Worm (Caenorhabditis elegans) whole organism, L2 larva: ENCODE data around the gene C24B9.3.

Experiments used
- C34F6.9 ChIP-seq: fragments of 150-350 bp; optimal IDR thresholded peaks from 2 replicates; lab custom pipeline; 2014; ENCODE audit warnings: missing biosample characterization, missing genetic modification characterization
- F13H6.1 ChIP-seq: sonication (generic microtip); optimal IDR thresholded peaks from 2 replicates; lab custom pipeline; 2016; ENCODE audit warnings: missing genetic modification characterization, missing compliant biosample characterization
- ZK546.5 ChIP-seq: sonication (generic microtip); optimal IDR thresholded peaks from 2 replicates; lab custom pipeline; 2017; ENCODE audit warnings: missing biosample characterization, missing genetic modification characterization
- ama-1 ChIP-seq: fragments of 150-350 bp; optimal IDR thresholded peaks from 2 replicates; lab custom pipeline; 2018; ENCODE audit warnings: inconsistent platforms
- blmp-1 ChIP-seq: sonication (generic microtip); optimal IDR thresholded peaks from 2 replicates; lab custom pipeline; 2017; ENCODE audit warnings: missing genetic modification characterization, mild to moderate bottlenecking, missing compliant biosample characterization, antibody characterized with exemption, moderate library complexity; ENCODE audit not compliant: insufficient read depth
- crh-2 ChIP-seq: sonication (generic microtip); optimal IDR thresholded peaks from 2 replicates; lab custom pipeline; 2017; ENCODE audit warnings: missing biosample characterization, missing genetic modification characterization
- dmd-4 ChIP-seq: sonication (generic microtip); optimal IDR thresholded peaks from 2 replicates; lab custom pipeline; 2017; ENCODE audit warnings: missing biosample characterization, missing genetic modification characterization
- egl-27 ChIP-seq: sonication (generic microtip); optimal IDR thresholded peaks from 3 replicates; lab custom pipeline; 2017; ENCODE audit warnings: missing biosample characterization, missing genetic modification reagents, missing genetic modification characterization
- fos-1 ChIP-seq: fragments of 150-350 bp; optimal IDR thresholded peaks from 2 replicates; lab custom pipeline; 2014; ENCODE audit warnings: missing biosample characterization, missing genetic modification characterization
- gmeb-1 ChIP-seq: fragments of 150-350 bp; optimal IDR thresholded peaks from 2 replicates; lab custom pipeline; 2014; ENCODE audit warnings: missing biosample characterization, missing genetic modification characterization
- lin-13 ChIP-seq: fragments of 150-350 bp; optimal IDR thresholded peaks from 2 replicates; lab custom pipeline; 2014; ENCODE audit warnings: missing biosample characterization, missing genetic modification reagents, missing genetic modification characterization
- lsy-2 ChIP-seq, 2 experiments: fragments of 150-350 bp in 1 of 2; sonication (generic microtip) in 1 of 2; optimal IDR thresholded peaks; 2 replicates each; lab custom pipeline; 2014 to 2017; ENCODE audit warnings: missing biosample characterization in 2 of 2, missing genetic modification characterization in 2 of 2
- mdl-1 ChIP-seq, 2 experiments: fragments of 150-350 bp in 1 of 2; sonication (generic microtip) in 1 of 2; optimal IDR thresholded peaks; 2 replicates each; lab custom pipeline; 2017; ENCODE audit warnings: missing biosample characterization in 2 of 2, missing genetic modification characterization in 2 of 2
- nhr-11 ChIP-seq: fragments of 150-350 bp; optimal IDR thresholded peaks from 2 replicates; lab custom pipeline; 2014; ENCODE audit warnings: missing biosample characterization, missing genetic modification characterization
- nhr-129 ChIP-seq: fragments of 150-350 bp; optimal IDR thresholded peaks from 2 replicates; lab custom pipeline; 2014; ENCODE audit warnings: missing biosample characterization, missing genetic modification characterization
- nhr-21 ChIP-seq: fragments of 150-350 bp; optimal IDR thresholded peaks from 2 replicates; lab custom pipeline; 2014; ENCODE audit warnings: missing biosample characterization, missing genetic modification characterization
- nhr-23 ChIP-seq: fragments of 150-350 bp; optimal IDR thresholded peaks from 2 replicates; lab custom pipeline; 2014; ENCODE audit warnings: missing biosample characterization, missing genetic modification reagents, missing genetic modification characterization
- nhr-237 ChIP-seq: fragments of 150-350 bp; optimal IDR thresholded peaks from 2 replicates; lab custom pipeline; 2014; ENCODE audit warnings: missing biosample characterization, missing genetic modification characterization
- nhr-25 ChIP-seq: fragments of 150-350 bp; sonication (generic microtip); optimal IDR thresholded peaks from 3 replicates; lab custom pipeline; 2014; ENCODE audit warnings: missing biosample characterization, missing genetic modification characterization
- nhr-6 ChIP-seq: fragments of 150-350 bp; optimal IDR thresholded peaks from 2 replicates; lab custom pipeline; 2014; ENCODE audit warnings: missing biosample characterization, missing genetic modification characterization
- peb-1 ChIP-seq: fragments of 150-350 bp; optimal IDR thresholded peaks from 2 replicates; lab custom pipeline; 2014; ENCODE audit warnings: missing biosample characterization, missing genetic modification characterization
- sma-3 ChIP-seq: sonication (generic microtip); optimal IDR thresholded peaks from 2 replicates; lab custom pipeline; 2016; ENCODE audit warnings: missing genetic modification reagents, missing genetic modification characterization, missing compliant biosample characterization
- sma-9 ChIP-seq, 2 experiments: fragments of 150-350 bp in 1 of 2; sonication (generic microtip) in 1 of 2; optimal IDR thresholded peaks; 2 replicates each; lab custom pipeline; 2014 to 2016; ENCODE audit warnings: missing genetic modification characterization in 2 of 2, mild to moderate bottlenecking in 1 of 2, missing biosample characterization in 1 of 2, missing compliant biosample characterization in 1 of 2, missing genetic modification reagents in 1 of 2, moderate library complexity in 1 of 2
- unc-39 ChIP-seq: fragments of 150-350 bp; optimal IDR thresholded peaks from 2 replicates; lab custom pipeline; 2014; ENCODE audit warnings: missing biosample characterization, missing genetic modification characterization
- unc-55 ChIP-seq: fragments of 150-350 bp; sonication (generic microtip); optimal IDR thresholded peaks from 3 replicates; lab custom pipeline; 2014; ENCODE audit warnings: missing biosample characterization, missing genetic modification reagents, missing genetic modification characterization
- unc-62 ChIP-seq: fragments of 150-350 bp; optimal IDR thresholded peaks from 2 replicates; lab custom pipeline; 2014; ENCODE audit warnings: missing biosample characterization, missing genetic modification reagents, missing genetic modification characterization
- ztf-1 ChIP-seq: fragments of 200-800 bp; sonication (Bioruptor generic); conservative IDR thresholded peaks from 2 replicates; pipeline ENCODE4 v1.3.6; 2022; ENCODE audit warnings: missing genetic modification characterization, missing compliant biosample characterization
- ztf-11 ChIP-seq: sonication (generic microtip); optimal IDR thresholded peaks from 2 replicates; lab custom pipeline; 2017; ENCODE audit warnings: missing biosample characterization, missing genetic modification characterization
- ztf-4 ChIP-seq: fragments of 150-350 bp; optimal IDR thresholded peaks from 2 replicates; lab custom pipeline; 2014; ENCODE audit warnings: missing biosample characterization, missing genetic modification characterization

Gene C24B9.3

DNA sequence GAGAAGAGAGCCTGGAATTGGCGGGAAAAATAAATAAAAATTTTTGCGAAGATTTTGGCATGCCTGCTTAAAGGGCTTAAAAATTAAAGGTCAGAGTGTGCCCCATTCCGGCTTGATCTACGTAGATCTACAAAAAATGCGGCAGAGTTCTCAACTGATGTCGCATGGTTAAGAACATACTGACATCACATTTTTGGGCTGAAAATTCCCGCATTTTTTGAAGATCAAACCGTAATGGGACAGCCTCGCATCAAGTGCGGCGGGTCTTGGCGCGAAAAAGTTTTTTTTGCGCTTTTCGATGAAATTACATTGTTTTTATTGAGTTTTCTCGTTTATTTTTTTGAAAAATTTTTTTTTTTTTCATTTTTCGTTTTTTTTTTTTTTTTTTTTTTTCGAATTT is 20.5 kb downstream of the C24B9.3 start:
- TF ChIP-seq peb-1 (tag; lab: Kevin White, UChicago) (no peak), blmp-1 (tag; lab: Kevin White, UChicago) (no peak), egl-27 (tag; lab: Kevin White, UChicago) (no peak), ama-1 (lab: Kevin White, UChicago) (no peak)

DNA sequence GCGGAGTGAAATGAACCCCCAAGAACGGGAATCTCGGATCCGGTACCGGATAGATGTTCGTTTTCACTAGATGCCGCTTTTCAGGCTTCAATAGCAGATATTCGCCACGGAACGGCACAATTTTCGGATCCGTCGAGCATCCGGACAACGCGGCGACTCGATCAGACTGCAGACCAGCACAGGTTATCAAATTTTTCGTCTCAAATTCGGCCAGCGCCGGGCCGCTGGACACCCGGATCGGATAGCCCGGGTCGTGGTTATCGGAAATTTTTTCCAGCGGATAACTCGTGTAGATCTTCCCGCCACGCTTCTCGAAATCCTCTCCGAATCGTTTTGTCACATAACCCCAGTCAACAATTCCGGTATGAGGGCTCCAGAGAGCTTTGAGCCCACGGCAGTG is 20.9 kb downstream of the C24B9.3 start:
- TF ChIP-seq mdl-1 (tag; optimal IDR thresholded peaks at IDR 0.05; lab: Kevin White, UChicago): no peak
- TF ChIP-seq crh-2 (tag; lab: Kevin White, UChicago): no peak
- no peak for TF ChIP-seq sma-3 (GFP tag; lab: Kevin White, UChicago)
- TF ChIP-seq nhr-129 (tag; lab: Kevin White, UChicago): no peak

DNA sequence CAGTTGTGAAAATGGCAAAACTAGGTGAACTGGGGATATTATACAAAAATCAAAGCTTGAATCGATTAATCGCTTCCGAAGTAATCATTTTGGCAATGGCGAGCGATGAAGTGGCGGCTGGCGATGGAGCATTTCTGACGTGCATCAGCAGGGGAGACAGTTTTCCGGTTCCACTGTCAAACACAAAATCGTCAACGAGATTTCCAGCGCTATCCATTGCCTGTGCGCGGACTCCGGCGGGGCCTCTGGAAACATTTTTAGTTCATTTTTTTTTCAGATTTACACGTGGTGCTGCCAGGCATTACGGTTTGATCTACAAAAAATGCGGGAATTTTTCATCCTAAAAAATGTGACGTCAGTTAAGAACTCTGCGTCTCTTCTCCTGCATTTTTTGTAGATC is 22.8 kb downstream of the C24B9.3 start:
- TF ChIP-seq mdl-1 (tag; optimal IDR thresholded peaks at IDR 0.05; lab: Kevin White, UChicago): no peak
- TF ChIP-seq nhr-23 (tag; lab: Kevin White, UChicago): no peak

DNA sequence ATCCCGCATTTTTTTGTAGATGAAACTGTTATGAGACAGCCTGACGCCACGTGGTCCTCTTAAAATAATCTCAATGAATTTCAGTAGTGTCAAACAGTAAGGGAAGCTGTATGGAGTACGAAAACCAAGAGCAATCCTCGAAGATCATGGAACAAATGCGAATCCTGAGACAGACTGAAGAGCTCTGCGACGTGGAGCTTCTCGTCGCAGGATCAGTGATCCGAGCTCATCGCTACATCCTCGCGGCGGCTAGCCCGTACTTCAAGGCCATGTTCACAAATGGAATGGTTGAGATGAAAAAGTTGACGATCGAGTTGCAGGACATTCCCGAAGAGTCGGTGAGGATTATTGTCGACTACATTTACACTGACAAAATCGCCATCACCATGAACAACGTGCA is 27.2 kb downstream of the C24B9.3 start:
- no peak for TF ChIP-seq unc-39
- TF ChIP-seq lin-13: no peak
- TF ChIP-seq sma-3 (GFP tag; lab: Kevin White, UChicago): no peak
- no peak for TF ChIP-seq ztf-1 (GFP tag; lab: Robert Waterston, UW)
- no peak for TF ChIP-seq unc-62 (GFP tag; lab: Kevin White, UChicago)
- TF ChIP-seq, all 48 proteins: peak for 0

DNA sequence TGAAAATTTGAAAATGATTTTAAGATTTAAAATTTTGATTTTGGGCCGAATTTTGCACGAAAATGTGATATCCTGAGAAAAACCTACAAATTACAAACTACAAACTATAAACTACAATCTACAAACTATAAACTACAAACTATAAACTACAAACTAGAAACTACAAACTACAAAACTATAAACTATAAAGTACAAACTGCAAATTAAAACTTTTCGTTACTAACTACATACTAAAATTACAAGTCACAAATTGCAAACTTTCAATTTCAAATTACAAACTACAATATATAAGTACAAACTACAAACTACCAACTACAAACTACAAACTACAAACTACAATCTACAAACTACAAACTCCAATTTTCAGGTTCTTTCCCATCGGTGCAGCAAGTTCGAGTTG is 27.9 kb downstream of the C24B9.3 start:
- TF ChIP-seq nhr-21 (tag; lab: Kevin White, UChicago) (no peak), egl-27 (tag; lab: Kevin White, UChicago) (no peak), ztf-11 (tag; lab: Kevin White, UChicago) (no peak), nhr-237 (tag; lab: Kevin White, UChicago) (no peak), dmd-4 (tag; lab: Kevin White, UChicago) (no peak)
- TF ChIP-seq, all 48 proteins: peak for 0

DNA sequence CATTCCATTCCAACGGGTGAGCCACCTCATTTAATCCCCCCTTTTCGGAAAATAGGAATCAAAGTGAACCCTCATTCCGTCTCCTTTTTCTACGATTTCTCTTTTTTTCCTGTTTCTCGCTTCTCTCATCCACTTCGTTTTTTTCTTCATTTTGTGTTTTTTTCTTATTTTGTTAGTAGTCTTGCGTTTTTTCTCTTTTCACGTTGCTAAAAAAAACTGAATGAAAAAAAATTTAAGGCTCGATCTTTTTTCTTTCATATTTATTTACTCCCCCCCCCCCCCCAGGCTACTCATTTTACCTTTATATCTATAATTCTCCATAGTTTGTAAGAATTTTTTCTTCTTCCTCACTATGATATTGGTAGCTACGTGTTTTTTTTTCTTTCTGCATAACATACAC is 33.8 kb downstream of the C24B9.3 start:
- no peak for TF ChIP-seq ztf-4 (tag; lab: Kevin White, UChicago)
- TF ChIP-seq lin-13: no peak
- TF ChIP-seq nhr-11 (tag; lab: Kevin White, UChicago): no peak
- TF ChIP-seq ZK546.5 (tag; lab: Kevin White, UChicago): no peak
- TF ChIP-seq unc-55 (GFP tag; lab: Kevin White, UChicago): peak; percentile 28

DNA sequence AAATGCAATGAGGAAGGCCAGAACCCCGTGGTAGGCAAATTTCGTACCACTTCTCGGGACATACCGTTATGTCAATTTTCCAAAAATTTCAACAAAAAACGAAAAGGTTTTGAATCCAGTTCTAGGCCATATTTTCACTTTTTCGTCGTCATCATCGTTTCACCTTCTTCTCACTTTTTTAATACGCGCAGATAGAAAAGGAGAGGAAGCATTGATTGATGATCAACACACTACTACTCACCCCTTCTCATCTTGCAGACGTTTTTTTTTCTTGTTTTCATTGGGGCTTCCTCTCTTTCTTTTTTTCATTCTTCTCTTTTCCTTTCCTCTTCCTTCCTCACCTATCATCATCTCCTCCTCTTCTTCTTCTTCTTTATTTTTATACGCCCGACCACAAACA is 35.7 kb downstream of the C24B9.3 start:
- TF ChIP-seq blmp-1 (tag; lab: Kevin White, UChicago): peak; percentile 90
- peak; percentile 10 for TF ChIP-seq nhr-25 (tag; lab: Kevin White, UChicago)
- TF ChIP-seq ztf-1 (GFP tag; lab: Robert Waterston, UW): no peak

DNA sequence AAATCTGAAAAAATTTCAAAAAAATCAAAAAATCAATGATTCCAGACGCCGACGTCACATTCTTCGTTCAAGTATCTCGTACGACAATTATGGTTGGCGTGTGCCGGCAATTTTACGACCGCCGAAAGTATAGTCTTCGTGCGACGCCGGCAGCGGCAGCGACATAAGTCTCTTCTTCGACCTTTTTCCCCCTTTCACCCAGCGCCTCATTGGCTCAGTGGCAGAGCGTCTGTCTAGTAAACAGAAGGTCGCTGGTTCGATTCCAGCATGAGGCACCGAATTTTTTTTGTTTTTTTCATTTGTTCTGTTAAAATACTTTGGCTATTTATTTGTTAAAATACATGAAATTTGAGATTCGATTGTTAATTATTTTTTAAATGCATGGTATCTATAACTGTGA is 37.6 kb downstream of the C24B9.3 start:
- TF ChIP-seq fos-1 (peak; percentile 17), nhr-6 (tag; lab: Kevin White, UChicago) (no peak), gmeb-1 (tag; lab: Kevin White, UChicago) (peak; percentile 18), unc-39 (no peak), unc-55 (GFP tag; lab: Kevin White, UChicago) (peak; percentile 15), C34F6.9 (tag; lab: Kevin White, UChicago) (peak; percentile 5), lin-13 (peak; percentile 57), sma-9 (GFP tag; optimal IDR thresholded peaks at IDR 0.05; lab: Kevin White, UChicago) (peak; percentile 4), sma-9 (tag; optimal IDR thresholded peaks at IDR 0.05; lab: Kevin White, UChicago) (no peak), ZK546.5 (tag; lab: Kevin White, UChicago) (no peak), nhr-129 (tag; lab: Kevin White, UChicago) (peak; percentile 57), crh-2 (tag; lab: Kevin White, UChicago) (peak; percentile 31), lsy-2 (tag; optimal IDR thresholded peaks at IDR 0.05; lab: Kevin White, UChicago) (peak in 1 of 2 experiments; percentile 41), F13H6.1 (peak; percentile 30)
